Fruit fly (Drosophila melanogaster): ENCODE data around the gene CG43924.

The CG43924 gene

dm6 chr2L:15750523-15751258 lies 39.8 kb upstream of the CG43924 start, which contains the start of gene ND-B17 (continued):
- TF ChIP-seq ssp (GFP tag; IDR thresholded peaks at IDR 0.05) (peak; percentile 29; the same call in 1 of the 2 replicates), CrebB (tag; optimal IDR thresholded peaks at IDR 0.05) (peak; percentile 23), CG6254 (GFP tag; optimal IDR thresholded peaks at IDR 0.05) (no peak), Usf (GFP tag; optimal IDR thresholded peaks at IDR 0.05) (no peak), CG10267 (tag; optimal IDR thresholded peaks at IDR 0.05) (peak; percentile 19), Myb (GFP tag; optimal IDR thresholded peaks at IDR 0.05) (peak; percentile 38), Antp (GFP tag; optimal IDR thresholded peaks at IDR 0.05) (peak; percentile 68), pum (GFP tag; optimal IDR thresholded peaks at IDR 0.05) (peak; percentile 70), pho (GFP tag; optimal IDR thresholded peaks at IDR 0.05) (peak; percentile 44), gem (tag; optimal IDR thresholded peaks at IDR 0.05) (no peak), CG4617 (GFP tag; optimal IDR thresholded peaks at IDR 0.05; ENCODE audit: borderline replicate concordance) (peak; percentile 19), so (GFP tag; IDR thresholded peaks at IDR 0.05) (0 out of 3 replicates have a peak, but pooled peaks have one; percentile 7), CG5180 (GFP tag; optimal IDR thresholded peaks at IDR 0.05) (no peak), CG12744 (GFP tag; optimal IDR thresholded peaks at IDR 0.05) (no peak), fd3F (GFP tag; optimal IDR thresholded peaks at IDR 0.05) (no peak), CG18262 (tag; optimal IDR thresholded peaks at IDR 0.05) (no peak), dmrt11E (tag; optimal IDR thresholded peaks at IDR 0.05) (peak; percentile 34), oc (tag; optimal IDR thresholded peaks at IDR 0.05) (no peak), YL-1 (GFP tag; optimal IDR thresholded peaks at IDR 0.05) (peak; percentile 50), CG3838 (GFP tag; optimal IDR thresholded peaks at IDR 0.05) (no peak), CG15011 (GFP tag; optimal IDR thresholded peaks at IDR 0.05) (no peak), Hr51 (GFP tag; optimal IDR thresholded peaks at IDR 0.05) (peak in 1 of 2 experiments; percentile 37), sens (GFP tag) (peak; percentile 93), CG2116 (GFP tag; optimal IDR thresholded peaks at IDR 0.05) (peak; percentile 64), kay (GFP tag; optimal IDR thresholded peaks at IDR 0.05) (no peak), CG1233 (GFP tag; optimal IDR thresholded peaks at IDR 0.05) (no peak), CG3065 (GFP tag; optimal IDR thresholded peaks at IDR 0.05) (no peak), CG34422 (GFP tag; IDR thresholded peaks at IDR 0.05) (peak; percentile 70; the same call in 2 of the 3 replicates), Hmx (GFP tag; optimal IDR thresholded peaks at IDR 0.05) (no peak), Camta (GFP tag; optimal IDR thresholded peaks at IDR 0.05) (peak; percentile 48), gsb-n (tag; optimal IDR thresholded peaks at IDR 0.05) (no peak), slou (GFP tag; optimal IDR thresholded peaks at IDR 0.05) (peak; percentile 28), sc (optimal IDR thresholded peaks at IDR 0.05) (no peak), sc (GFP tag; optimal IDR thresholded peaks at IDR 0.05) (no peak), CG8944 (GFP tag; optimal IDR thresholded peaks at IDR 0.05) (peak; percentile 50), CG12236 (GFP tag; optimal IDR thresholded peaks at IDR 0.05) (no peak), CG30020 (tag; optimal IDR thresholded peaks at IDR 0.05) (peak; percentile 17), CG34224 (GFP tag; IDR thresholded peaks at IDR 0.05; ENCODE audit: partially characterized antibody) (no peak), B-H1 (GFP tag; IDR thresholded peaks at IDR 0.05) (no peak; the same call in 2 of the 3 replicates), CG4820 (GFP tag; optimal IDR thresholded peaks at IDR 0.05) (no peak), caup (GFP tag; optimal IDR thresholded peaks at IDR 0.05; ENCODE audit: severe bottlenecking) (no peak), CG8924 (tag; optimal IDR thresholded peaks at IDR 0.05) (peak; percentile 42), Gsc (GFP tag; IDR thresholded peaks at IDR 0.05) (no peak), CG7963 (GFP tag; IDR thresholded peaks at IDR 0.05; ENCODE audit: partially characterized antibody) (no peak), CG7987 (GFP tag; optimal IDR thresholded peaks at IDR 0.05) (no peak), sr (GFP tag; IDR thresholded peaks at IDR 0.05) (no peak), CG13624 (GFP tag; optimal IDR thresholded peaks at IDR 0.05) (peak; percentile 35), MESR4 (GFP tag; optimal IDR thresholded peaks at IDR 0.05) (peak; percentile 86), run (tag; optimal IDR thresholded peaks at IDR 0.05) (no peak)

All from whole organism, embryonic.